Fruit fly (Drosophila melanogaster) whole organism, prepupa: ENCODE measurements around the gene CG3527.

Experiments used
- CG4318 ChIP-seq: fragments of 200-800 bp; sonication (Bioruptor generic); optimal IDR thresholded peaks from 3 replicates; lab custom pipeline; 2017; ENCODE audit warnings: missing biosample characterization, mild to moderate bottlenecking, missing genetic modification characterization
- CG9139 ChIP-seq: fragments of 200-800 bp; sonication (Bioruptor generic); optimal IDR thresholded peaks from 3 replicates; lab custom pipeline; 2017; ENCODE audit warnings: missing biosample characterization, mild to moderate bottlenecking, missing genetic modification characterization
- Sox102F ChIP-seq: fragments of 200-800 bp; sonication (Bioruptor generic); optimal IDR thresholded peaks from 2 replicates; lab custom pipeline; 2016; ENCODE audit warnings: missing biosample characterization, mild to moderate bottlenecking, missing genetic modification characterization

Gene CG3527

DNA sequence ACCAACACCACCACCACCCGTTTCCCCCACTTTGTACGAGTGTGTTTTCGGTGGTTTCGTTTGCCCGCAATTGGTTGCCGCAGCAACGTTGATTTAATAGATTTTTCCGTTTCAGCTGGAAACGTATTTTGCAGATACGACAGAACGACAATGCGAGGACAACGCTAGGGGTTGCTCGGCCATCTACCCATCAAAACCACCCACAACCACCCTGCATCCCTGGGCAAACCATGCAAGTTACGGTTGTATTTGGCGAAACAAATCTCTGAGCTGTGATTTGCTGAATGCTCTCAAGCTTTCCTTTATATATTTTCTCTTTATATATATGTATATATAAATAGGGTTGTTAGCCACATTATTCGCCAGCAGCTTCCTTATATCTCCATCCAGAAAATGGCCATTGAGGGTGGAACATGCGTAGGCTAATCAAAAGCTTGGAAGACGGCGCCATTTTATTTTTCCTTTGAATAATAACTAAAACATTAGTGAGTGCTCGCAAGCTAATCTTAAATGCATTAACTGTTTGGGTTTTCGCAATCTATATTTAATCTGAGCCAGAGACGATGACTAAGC lies 48.2 kb downstream of the CG3527 start:
- TF ChIP-seq CG4318 (no peak), CG9139 (GFP tag; lab: Kevin White, UChicago) (no peak), Sox102F (GFP tag; lab: Kevin White, UChicago) (no peak)
